Worm (Caenorhabditis elegans): ENCODE results near the gene cyp-35B1.

cyp-35B1 gene

DNA sequence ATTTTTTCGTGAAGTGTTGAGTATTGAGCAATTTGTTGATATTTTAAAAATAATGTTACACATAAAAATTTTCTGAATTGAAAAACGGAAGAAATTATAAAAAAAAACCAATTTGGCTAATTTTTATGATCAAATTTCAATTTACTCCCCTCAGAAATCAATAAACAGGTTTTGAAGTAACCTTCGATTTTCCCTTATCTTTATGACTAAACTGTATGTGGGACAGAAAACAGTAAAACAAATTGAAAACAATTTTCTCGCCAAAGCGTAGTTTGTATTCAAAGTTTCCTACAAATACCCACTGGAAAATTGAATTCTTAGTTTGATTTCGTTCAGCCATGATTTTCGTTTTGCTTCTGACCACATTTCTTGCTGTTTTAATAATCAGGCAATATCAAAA lies at the start of gene cyp-35B1:
Gene cyp-35B1, plus strand, starts transcription at position 244 of the 400 bp plus-strand sequence.
- TF ChIP-seq set-16 (GFP tag; IDR thresholded peaks at IDR 0.05) (no peak), daf-16 (GFP tag; optimal IDR thresholded peaks at IDR 0.05) (no peak), daf-16 (tag; optimal IDR thresholded peaks at IDR 0.05) (peak; percentile 68), nhr-28 (tag; optimal IDR thresholded peaks at IDR 0.05) (peak; percentile 92)

DNA sequence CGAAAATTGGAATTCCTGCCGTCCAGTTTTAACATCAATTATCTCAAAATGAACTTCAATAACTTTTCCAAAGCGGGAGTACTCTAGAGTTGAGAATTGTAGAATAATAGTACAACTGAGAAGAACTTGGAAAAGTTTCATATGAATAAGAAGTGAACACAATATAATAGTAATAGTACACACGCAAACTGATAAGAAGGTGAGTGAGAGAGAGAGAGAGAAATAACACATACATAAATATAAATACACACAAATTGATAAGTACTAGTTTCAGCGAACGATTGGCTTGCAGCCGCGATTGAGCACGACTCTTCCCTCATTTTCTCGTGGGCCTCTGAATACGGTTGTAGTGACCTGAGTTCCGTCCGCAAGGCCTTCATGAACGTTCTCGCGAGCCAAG lies 49.7 kb upstream of the cyp-35B1 start, which contains the start of gene C17E7.13:
Gene C17E7.13, minus strand, starts transcription at position 176 of the 400 bp plus-strand sequence.
- TF ChIP-seq nhr-28 (tag; optimal IDR thresholded peaks at IDR 0.05) (peak; percentile 39), daf-16 (GFP tag; optimal IDR thresholded peaks at IDR 0.05) (no peak), daf-16 (tag; optimal IDR thresholded peaks at IDR 0.05) (peak; percentile 49), egl-43 (GFP tag; IDR thresholded peaks at IDR 0.05) (no peak), pqm-1 (tag; optimal IDR thresholded peaks at IDR 0.05) (peak; percentile 61), set-16 (GFP tag; IDR thresholded peaks at IDR 0.05) (no peak)

DNA sequence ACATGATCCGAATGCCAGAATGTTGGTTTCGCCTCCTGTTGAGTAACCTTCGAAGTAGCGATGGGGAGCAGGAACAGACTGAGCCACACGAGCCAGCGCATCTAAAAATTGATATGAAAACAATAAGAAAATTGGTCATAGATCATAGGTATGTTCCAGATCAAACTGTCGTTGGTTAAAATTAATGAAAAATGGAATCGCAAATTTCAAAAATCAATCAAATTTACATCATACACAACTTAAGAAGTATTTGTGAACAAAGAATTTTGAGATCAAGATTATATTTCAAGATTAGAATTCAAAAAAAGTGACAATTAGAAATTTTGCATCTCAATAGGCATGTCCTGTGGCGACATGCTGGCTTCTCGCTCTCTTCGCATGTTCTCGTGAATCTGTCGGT lies 48.1 kb upstream of the cyp-35B1 start, which contains the start of gene C17E7.9:
Gene C17E7.9, minus strand, starts transcription at position 101 of the 400 bp plus-strand sequence.
- TF ChIP-seq mes-2 (tag; optimal IDR thresholded peaks at IDR 0.05; ENCODE audit: poor library complexity, severe bottlenecking): no peak
- TF ChIP-seq F49E8.2 (tag; optimal IDR thresholded peaks at IDR 0.05; ENCODE audit: borderline replicate concordance): no peak
- TF ChIP-seq mep-1 (tag; optimal IDR thresholded peaks at IDR 0.05): no peak
- TF ChIP-seq ZK546.5 (tag; optimal IDR thresholded peaks at IDR 0.05): no peak

DNA sequence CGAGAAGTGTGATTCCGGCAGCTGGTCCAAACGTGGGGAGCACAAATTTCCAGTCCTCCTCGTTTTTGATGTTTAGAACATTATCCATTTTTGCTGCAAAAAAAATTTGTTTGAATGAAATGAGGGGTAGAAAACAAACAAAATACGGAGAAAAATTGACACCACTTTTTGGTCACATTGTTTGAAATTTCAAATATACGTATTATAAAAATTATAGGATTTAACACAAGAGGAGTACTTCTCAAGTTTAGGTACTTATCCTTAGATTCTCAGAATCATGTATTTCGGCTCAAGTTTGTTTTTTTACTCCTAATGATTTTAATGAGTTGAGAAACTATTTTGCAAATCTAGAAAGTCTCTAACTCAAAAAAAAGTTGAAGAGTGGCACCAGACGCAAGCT lies 46.9 kb upstream of the cyp-35B1 start, which contains the start of gene C17E7.12:
Gene C17E7.12, minus strand, starts transcription at position 101 of the 400 bp plus-strand sequence.
- TF ChIP-seq lir-3 (tag; optimal IDR thresholded peaks at IDR 0.05) (no peak), ceh-28 (tag; optimal IDR thresholded peaks at IDR 0.05) (no peak), rbr-2 (tag; optimal IDR thresholded peaks at IDR 0.05) (no peak), lsy-2 (tag; optimal IDR thresholded peaks at IDR 0.05) (no peak), zip-2 (tag; optimal IDR thresholded peaks at IDR 0.05) (no peak), tra-1 (GFP tag; IDR thresholded peaks at IDR 0.05) (no peak), duxl-1 (tag; optimal IDR thresholded peaks at IDR 0.05; ENCODE audit: poor library complexity) (no peak), set-16 (GFP tag; IDR thresholded peaks at IDR 0.05) (no peak), attf-4 (tag; optimal IDR thresholded peaks at IDR 0.05) (no peak), hmg-1.1 (GFP tag; IDR thresholded peaks at IDR 0.05) (no peak), Y48G9A.11 (GFP tag; IDR thresholded peaks at IDR 0.05) (no peak)

DNA sequence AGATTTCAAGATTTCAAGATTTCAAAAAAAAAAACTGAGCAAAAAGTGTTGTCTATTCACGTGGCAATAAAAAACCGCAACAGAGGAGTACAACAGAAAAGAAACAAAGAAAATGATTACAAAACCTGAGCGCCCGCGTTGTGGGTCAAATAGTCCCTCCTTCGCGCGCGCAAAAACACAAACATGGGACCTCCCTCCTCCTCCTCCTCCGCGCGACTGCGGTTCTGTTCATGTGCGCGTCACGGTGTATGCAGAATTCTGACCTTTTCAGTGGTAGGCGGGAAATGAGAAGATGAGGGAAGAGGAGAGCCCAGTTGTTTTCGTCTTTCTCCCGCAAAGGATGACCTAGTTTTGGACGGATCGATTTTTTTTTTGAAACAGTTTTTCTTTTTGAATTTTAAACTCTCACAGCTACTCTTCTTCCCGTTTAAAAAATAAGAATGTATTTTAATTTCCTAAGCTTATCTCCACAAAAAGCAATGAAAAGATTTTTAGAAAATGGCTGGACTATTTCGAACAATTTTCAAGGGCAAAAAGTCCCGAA lies 46.4 kb upstream of the cyp-35B1 start, which contains the start of gene C17E7.4:
Gene C17E7.4, plus strand, starts transcription at position 494 of the 544 bp plus-strand sequence.
- TF ChIP-seq madf-9 (GFP tag; conservative IDR thresholded peaks at IDR 0.05) (no peak), gei-8 (GFP tag; optimal IDR thresholded peaks at IDR 0.05) (no peak), F44E2.7 (GFP tag; IDR thresholded peaks at IDR 0.05) (no peak), fkh-10 (GFP tag; optimal IDR thresholded peaks at IDR 0.05) (no peak), hlh-11 (tag; optimal IDR thresholded peaks at IDR 0.05) (no peak), lin-15B (tag; optimal IDR thresholded peaks at IDR 0.05) (no peak), arid-1 (GFP tag; conservative IDR thresholded peaks at IDR 0.05) (no peak), mes-2 (tag; optimal IDR thresholded peaks at IDR 0.05; ENCODE audit: poor library complexity, severe bottlenecking) (no peak), zip-11 (GFP tag; IDR thresholded peaks at IDR 0.05) (no peak), dmd-6 (GFP tag; IDR thresholded peaks at IDR 0.05) (no peak), ZK337.2 (GFP tag; IDR thresholded peaks at IDR 0.05) (no peak), lir-3 (tag; optimal IDR thresholded peaks at IDR 0.05) (no peak), nhr-237 (tag; optimal IDR thresholded peaks at IDR 0.05) (no peak), jun-1 (tag; optimal IDR thresholded peaks at IDR 0.05) (no peak), ceh-62 (tag; optimal IDR thresholded peaks at IDR 0.05) (no peak), ZK546.5 (tag; optimal IDR thresholded peaks at IDR 0.05) (no peak)

Measured in whole organism, L4 larva.